Fruit fly (Drosophila melanogaster) whole organism, embryonic: ENCODE data around the gene RpS2.

Source experiments
- CG10321 ChIP-seq: fragments of 200-800 bp; sonication (Bioruptor generic); IDR thresholded peaks from 2 replicates; pipeline ENCODE4 v1.3.6; 2022; ENCODE audit warnings: missing biosample characterization, missing genetic modification characterization
- CG10431 ChIP-seq: fragments of 200-800 bp; sonication (Bioruptor generic); optimal IDR thresholded peaks from 3 replicates; lab custom pipeline; 2018; ENCODE audit warnings: missing biosample characterization, mild to moderate bottlenecking, missing genetic modification characterization
- CG10543 ChIP-seq: fragments of 200-800 bp; sonication (Bioruptor generic); optimal IDR thresholded peaks from 3 replicates; lab custom pipeline; 2017; ENCODE audit warnings: missing biosample characterization, mild to moderate bottlenecking, missing genetic modification characterization, moderate library complexity
- CG10654 ChIP-seq: fragments of 200-800 bp; sonication (Bioruptor generic); optimal IDR thresholded peaks from 2 replicates; lab custom pipeline; 2016; ENCODE audit warnings: missing biosample characterization, missing genetic modification characterization
- CG12769 ChIP-seq: fragments of 200-800 bp; sonication (Bioruptor generic); optimal IDR thresholded peaks from 2 replicates; lab custom pipeline; 2019; ENCODE audit warnings: missing biosample characterization, mild to moderate bottlenecking, missing genetic modification characterization, moderate library complexity
- CG14667 ChIP-seq: fragments of 200-800 bp; sonication (Bioruptor generic); IDR thresholded peaks from 2 replicates; pipeline ENCODE4 v1.3.6; 2022; ENCODE audit warnings: missing biosample characterization, missing genetic modification characterization
- CG14710 ChIP-seq: fragments of 200-800 bp; sonication (Bioruptor generic); optimal IDR thresholded peaks from 3 replicates; lab custom pipeline; 2019; ENCODE audit warnings: missing biosample characterization, mild to moderate bottlenecking, missing genetic modification characterization, moderate library complexity
- CG16779 ChIP-seq: fragments of 200-800 bp; sonication (Bioruptor generic); IDR thresholded peaks from 2 replicates; pipeline ENCODE4 v1.3.6; 2022; ENCODE audit warnings: missing biosample characterization, missing genetic modification characterization
- CG17359 ChIP-seq: fragments of 200-800 bp; sonication (Bioruptor generic); optimal IDR thresholded peaks from 3 replicates; lab custom pipeline; 2018; ENCODE audit warnings: missing biosample characterization, mild to moderate bottlenecking, missing genetic modification characterization, moderate library complexity
- CG1792 ChIP-seq: fragments of 200-800 bp; sonication (Bioruptor generic); optimal IDR thresholded peaks from 2 replicates; lab custom pipeline; 2016; ENCODE audit warnings: missing biosample characterization, missing genetic modification characterization
- CG18764 ChIP-seq: fragments of 200-800 bp; sonication (Bioruptor generic); optimal IDR thresholded peaks from 3 replicates; lab custom pipeline; 2016; ENCODE audit warnings: missing biosample characterization, missing genetic modification characterization
- CG2199 ChIP-seq: fragments of 200-800 bp; sonication (Bioruptor generic); IDR thresholded peaks from 3 replicates; pipeline ENCODE4 v1.3.6; 2022; ENCODE audit warnings: missing biosample characterization, missing genetic modification characterization
- CG31224 ChIP-seq: fragments of 200-800 bp; sonication (Bioruptor generic); IDR thresholded peaks from 2 replicates; pipeline ENCODE4 v1.3.6; 2022; ENCODE audit warnings: missing biosample characterization, missing genetic modification characterization
- CG33213 ChIP-seq: fragments of 200-800 bp; sonication (Bioruptor generic); optimal IDR thresholded peaks from 3 replicates; lab custom pipeline; 2016; ENCODE audit warnings: missing biosample characterization, missing genetic modification characterization
- CG34422 ChIP-seq: fragments of 200-800 bp; sonication (Bioruptor generic); IDR thresholded peaks from 3 replicates; pipeline ENCODE4 v1.3.6; 2022; ENCODE audit warnings: missing biosample characterization, missing genetic modification characterization
- CG3995 ChIP-seq: fragments of 200-800 bp; sonication (Bioruptor generic); optimal IDR thresholded peaks from 3 replicates; lab custom pipeline; 2016; ENCODE audit warnings: missing biosample characterization, missing genetic modification characterization
- CG6791 ChIP-seq: fragments of 200-800 bp; sonication (Bioruptor generic); IDR thresholded peaks from 3 replicates; pipeline ENCODE4 v1.3.6; 2022; ENCODE audit warnings: missing biosample characterization, missing genetic modification characterization; ENCODE audit not compliant: partially characterized antibody
- Deaf1 ChIP-seq: fragments of 200-800 bp; optimal IDR thresholded peaks from 3 replicates; lab custom pipeline; 2019; ENCODE audit warnings: missing biosample characterization, mild to moderate bottlenecking, missing genetic modification characterization, moderate library complexity
- E2f2 ChIP-seq: fragments of 200-800 bp; sonication (Bioruptor generic); IDR thresholded peaks from 2 replicates; pipeline ENCODE4 v1.3.6; 2022; ENCODE audit warnings: missing biosample characterization, missing genetic modification characterization
- GATAe ChIP-seq: fragments of 200-800 bp; sonication (Bioruptor generic); conservative IDR thresholded peaks from 2 replicates; pipeline ENCODE4 v1.3.6; 2022; ENCODE audit warnings: missing biosample characterization, missing genetic modification characterization
- Hr3 ChIP-seq: fragments of 200-800 bp; sonication (Bioruptor generic); optimal IDR thresholded peaks from 3 replicates; lab custom pipeline; 2016; ENCODE audit warnings: missing biosample characterization, missing genetic modification characterization
- MBD-R2 ChIP-seq: fragments of 200-800 bp; sonication (Bioruptor generic); IDR thresholded peaks from 2 replicates; pipeline ENCODE4 v1.3.6; 2022; ENCODE audit warnings: missing biosample characterization, missing genetic modification characterization
- Mes4 ChIP-seq: fragments of 200-800 bp; sonication (Bioruptor generic); optimal IDR thresholded peaks from 2 replicates; lab custom pipeline; 2016; ENCODE audit warnings: missing biosample characterization, missing genetic modification characterization
- NC2β ChIP-seq: fragments of 200-800 bp; sonication (Bioruptor generic); optimal IDR thresholded peaks from 2 replicates; lab custom pipeline; 2016; ENCODE audit warnings: missing biosample characterization, missing genetic modification characterization
- NFAT ChIP-seq: fragments of 200-800 bp; sonication (Bioruptor generic); IDR thresholded peaks from 2 replicates; pipeline ENCODE4 v1.3.6; 2022; ENCODE audit warnings: missing biosample characterization, missing genetic modification characterization
- PHDP ChIP-seq: fragments of 200-800 bp; sonication (Bioruptor generic); optimal IDR thresholded peaks from 3 replicates; lab custom pipeline; 2018; ENCODE audit warnings: missing biosample characterization, mild to moderate bottlenecking, missing genetic modification characterization, moderate library complexity
- Stat92E ChIP-seq, 3 experiments: fragments of >200 bp in 2 of 3; fragments of 200-800 bp in 1 of 3; sonication (Bioruptor generic) in 1 of 3; optimal IDR thresholded peaks; 2 replicates each; lab custom pipeline; 2017 to 2019; ENCODE audit warnings: missing biosample characterization in 3 of 3, missing genetic modification characterization in 3 of 3, mild to moderate bottlenecking in 1 of 3, moderate library complexity in 1 of 3
- Xbp1 ChIP-seq: fragments of 200-800 bp; sonication (Bioruptor generic); optimal IDR thresholded peaks from 3 replicates; lab custom pipeline; 2016; ENCODE audit warnings: missing biosample characterization, mild to moderate bottlenecking, missing genetic modification characterization
- ap ChIP-seq: fragments of 200-800 bp; sonication (Bioruptor generic); IDR thresholded peaks from 2 replicates; pipeline ENCODE4 v1.3.6; 2022; ENCODE audit warnings: missing biosample characterization, missing genetic modification characterization
- az2 ChIP-seq: fragments of 200-800 bp; sonication (Bioruptor generic); optimal IDR thresholded peaks from 3 replicates; lab custom pipeline; 2016; ENCODE audit warnings: missing biosample characterization, missing genetic modification characterization
- croc ChIP-seq: fragments of 200-800 bp; sonication (Bioruptor generic); conservative IDR thresholded peaks from 3 replicates; pipeline ENCODE4 v1.3.6; 2022; ENCODE audit warnings: missing biosample characterization, missing genetic modification characterization
- dpn ChIP-seq, 2 experiments: fragments of 200-800 bp; sonication (Bioruptor generic); optimal IDR thresholded peaks; 3 replicates each; lab custom pipeline; 2016; ENCODE audit warnings: missing biosample characterization in 2 of 2, missing genetic modification characterization in 2 of 2
- eyg ChIP-seq: fragments of 200-800 bp; sonication (Bioruptor generic); optimal IDR thresholded peaks from 3 replicates; lab custom pipeline; 2016; ENCODE audit warnings: missing biosample characterization, missing genetic modification characterization
- gsb ChIP-seq: fragments of 200-800 bp; sonication (Bioruptor generic); IDR thresholded peaks from 2 replicates; pipeline ENCODE4 v1.3.6; 2022; ENCODE audit warnings: missing biosample characterization, missing genetic modification characterization
- gt ChIP-seq: fragments of 200-800 bp; sonication (Bioruptor generic); IDR thresholded peaks from 2 replicates; pipeline ENCODE4 v1.3.6; 2022; ENCODE audit warnings: missing biosample characterization, missing genetic modification characterization
- h ChIP-seq: fragments of >200 bp; optimal IDR thresholded peaks from 2 replicates; lab custom pipeline; 2017
- hkb ChIP-seq, 2 experiments: fragments of 200-800 bp in 1 of 2; fragments of >200 bp in 1 of 2; sonication (Bioruptor generic) in 1 of 2; IDR thresholded peaks in 1 of 2; optimal IDR thresholded peaks in 1 of 2; 2 replicates each; pipeline versions ENCODE4 v1.3.6 to Lab custom; 2017 to 2022; ENCODE audit warnings: missing biosample characterization in 1 of 2, missing genetic modification characterization in 1 of 2
- jigr1 ChIP-seq: fragments of 200-800 bp; sonication (Bioruptor generic); IDR thresholded peaks from 3 replicates; pipeline ENCODE4 v1.3.6; 2022; ENCODE audit warnings: missing biosample characterization, missing genetic modification characterization
- jing ChIP-seq: fragments of 200-800 bp; sonication (Bioruptor generic); optimal IDR thresholded peaks from 2 replicates; lab custom pipeline; 2018; ENCODE audit warnings: missing biosample characterization, mild to moderate bottlenecking, missing genetic modification characterization
- lbe ChIP-seq: fragments of 200-800 bp; sonication (Bioruptor generic); optimal IDR thresholded peaks from 2 replicates; lab custom pipeline; 2016; ENCODE audit warnings: missing biosample characterization, mild to moderate bottlenecking, missing genetic modification characterization
- nau ChIP-seq: fragments of 200-800 bp; sonication (Bioruptor generic); optimal IDR thresholded peaks from 3 replicates; lab custom pipeline; 2017; ENCODE audit warnings: missing biosample characterization, mild to moderate bottlenecking, missing genetic modification characterization, missing genetic modification reagents
- odd ChIP-seq: fragments of 200-800 bp; sonication (Bioruptor generic); optimal IDR thresholded peaks from 2 replicates; lab custom pipeline; 2017; ENCODE audit warnings: missing biosample characterization, mild to moderate bottlenecking, missing genetic modification characterization
- prd ChIP-seq, 3 experiments: fragments of >200 bp in 2 of 3; fragments of 200-800 bp in 1 of 3; sonication (Bioruptor generic) in 1 of 3; optimal IDR thresholded peaks in 2 of 3; IDR thresholded peaks in 1 of 3; 2 replicates in 2 of 3; 3 replicates in 1 of 3; pipeline versions ENCODE4 v1.3.6 to Lab custom; 2017 to 2022; ENCODE audit warnings: missing biosample characterization in 1 of 3, missing genetic modification characterization in 1 of 3
- repo ChIP-seq: fragments of 200-800 bp; sonication (Bioruptor generic); optimal IDR thresholded peaks from 2 replicates; lab custom pipeline; 2016; ENCODE audit warnings: missing biosample characterization, missing genetic modification characterization
- run ChIP-seq: fragments of 200-800 bp; sonication (Bioruptor generic); optimal IDR thresholded peaks from 3 replicates; lab custom pipeline; 2018; ENCODE audit warnings: missing biosample characterization, mild to moderate bottlenecking, missing genetic modification characterization
- sim ChIP-seq: fragments of 200-800 bp; sonication (Bioruptor generic); IDR thresholded peaks from 2 replicates; pipeline ENCODE4 v1.3.6; 2022; ENCODE audit warnings: missing biosample characterization, missing genetic modification characterization
- slp2 ChIP-seq: fragments of 200-800 bp; sonication (Bioruptor generic); optimal IDR thresholded peaks from 2 replicates; lab custom pipeline; 2016; ENCODE audit warnings: missing biosample characterization, missing genetic modification characterization
- tgo ChIP-seq: fragments of 200-800 bp; sonication (Bioruptor generic); IDR thresholded peaks from 3 replicates; pipeline ENCODE4 v1.3.6; 2022; ENCODE audit warnings: missing biosample characterization, missing genetic modification characterization
- vnd ChIP-seq: fragments of 200-800 bp; sonication (Bioruptor generic); IDR thresholded peaks from 3 replicates; pipeline ENCODE4 v1.3.6; 2022; ENCODE audit warnings: missing biosample characterization, missing genetic modification characterization; ENCODE audit not compliant: partially characterized antibody
- zf30C ChIP-seq: fragments of 200-800 bp; sonication (Bioruptor generic); optimal IDR thresholded peaks from 3 replicates; lab custom pipeline; 2018; ENCODE audit warnings: missing biosample characterization, mild to moderate bottlenecking, missing genetic modification characterization
- zfh1 ChIP-seq: fragments of 200-800 bp; sonication (Bioruptor generic); IDR thresholded peaks from 3 replicates; pipeline ENCODE4 v1.3.6; 2022; ENCODE audit warnings: missing biosample characterization, missing genetic modification characterization

Gene RpS2

DNA sequence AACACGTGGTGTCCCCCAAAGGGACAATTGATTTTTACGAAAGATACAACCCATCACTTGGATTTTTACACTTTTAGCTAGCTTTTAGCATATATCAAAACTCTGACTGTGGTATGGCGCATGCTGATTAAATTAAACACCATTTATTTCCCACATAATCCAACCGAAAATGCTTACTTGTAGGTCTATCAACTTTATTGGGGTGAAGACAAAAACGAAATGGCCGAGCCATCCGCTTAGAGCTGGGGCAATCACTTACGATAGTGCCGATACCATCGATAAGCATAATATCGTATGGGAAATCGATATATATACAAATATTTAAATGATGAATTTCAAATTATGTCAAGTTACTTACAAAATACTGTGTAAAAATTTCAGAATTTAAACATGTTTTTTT lies at the start of gene RpS2 (continued):
- TF ChIP-seq hkb (optimal IDR thresholded peaks at IDR 0.05; lab: Kevin White, UChicago) = no peak
- peak; percentile 22; the same call in 1 of the 2 replicates for TF ChIP-seq hkb (GFP tag; IDR thresholded peaks at IDR 0.05; lab: Robert Waterston, UW)
- TF ChIP-seq MBD-R2 (GFP tag; lab: Robert Waterston, UW) = peak; percentile 59
- no peak for TF ChIP-seq run
- peak; percentile 84 for TF ChIP-seq E2f2 (GFP tag; lab: Robert Waterston, UW)
- no peak for TF ChIP-seq CG31224 (GFP tag; lab: Robert Waterston, UW)
- peak; percentile 57 for TF ChIP-seq CG14710 (tag; lab: Kevin White, UChicago)
- TF ChIP-seq PHDP (tag; lab: Kevin White, UChicago) = peak; percentile 67
- TF ChIP-seq Deaf1 (tag; lab: Kevin White, UChicago) = no peak
- TF ChIP-seq az2 (GFP tag; lab: Kevin White, UChicago) = no peak
- TF ChIP-seq slp2 = no peak
- TF ChIP-seq CG10321 (GFP tag; lab: Robert Waterston, UW) = no peak; the same call in 1 of the 2 replicates
- no peak for TF ChIP-seq CG2199 (GFP tag; lab: Robert Waterston, UW)
- no peak for TF ChIP-seq odd (GFP tag; lab: Kevin White, UChicago)
- peak; percentile 39 for TF ChIP-seq CG33213
- TF ChIP-seq CG10431 (GFP tag; lab: Kevin White, UChicago) = no peak
- no peak for TF ChIP-seq jing (GFP tag; lab: Kevin White, UChicago)
- no peak for TF ChIP-seq croc (GFP tag; lab: Robert Waterston, UW)
- no peak for TF ChIP-seq CG14667 (GFP tag; lab: Robert Waterston, UW)
- TF ChIP-seq CG3995 (GFP tag; lab: Kevin White, UChicago) = peak; percentile 39
- peak; percentile 83 for TF ChIP-seq NC2β (GFP tag; lab: Kevin White, UChicago)
- no peak for TF ChIP-seq h (lab: Kevin White, UChicago)
- peak; percentile 32 for TF ChIP-seq Hr3 (GFP tag; lab: Kevin White, UChicago)
- TF ChIP-seq sim = no peak
- peak; percentile 98 for TF ChIP-seq vnd (GFP tag; lab: Robert Waterston, UW)
- TF ChIP-seq CG10654 (GFP tag; lab: Kevin White, UChicago) = no peak
- peak; percentile 24 to 26 for TF ChIP-seq dpn (GFP tag; optimal IDR thresholded peaks at IDR 0.05; lab: Kevin White, UChicago)
- peak; percentile 47 for TF ChIP-seq CG10543 (GFP tag; lab: Kevin White, UChicago)
- no peak for TF ChIP-seq repo
- TF ChIP-seq jigr1 = peak; percentile 18; the same call in 1 of the 3 replicates
- TF ChIP-seq CG12769 (tag; lab: Kevin White, UChicago) = peak; percentile 65
- TF ChIP-seq Mes4 (GFP tag; lab: Kevin White, UChicago) = peak; percentile 23
- TF ChIP-seq Xbp1 (GFP tag; lab: Kevin White, UChicago) = peak; percentile 38
- TF ChIP-seq CG17359 (tag; lab: Kevin White, UChicago) = peak; percentile 31
- TF ChIP-seq CG16779 (GFP tag; lab: Robert Waterston, UW) = no peak
- no peak for TF ChIP-seq CG18764 (GFP tag; lab: Kevin White, UChicago)
- TF ChIP-seq lbe (GFP tag; lab: Kevin White, UChicago) = peak; percentile 69
- TF ChIP-seq zfh1 = no peak
- no peak for TF ChIP-seq prd (optimal IDR thresholded peaks at IDR 0.05; lab: Kevin White, UChicago)
- TF ChIP-seq prd (GFP tag; IDR thresholded peaks at IDR 0.05; lab: Robert Waterston, UW) = no peak
- no peak for TF ChIP-seq gsb
- TF ChIP-seq Stat92E (GFP tag; optimal IDR thresholded peaks at IDR 0.05; lab: Kevin White, UChicago) = peak in 1 of 3 experiments; percentile 22
- no peak for TF ChIP-seq gt (GFP tag; lab: Robert Waterston, UW)
- peak; percentile 99 for TF ChIP-seq CG6791 (GFP tag; lab: Robert Waterston, UW)
- TF ChIP-seq tgo = no peak
- TF ChIP-seq NFAT (GFP tag; lab: Robert Waterston, UW) = peak; percentile 36
- no peak for TF ChIP-seq CG1792 (GFP tag; lab: Kevin White, UChicago)
- TF ChIP-seq zf30C (GFP tag; lab: Kevin White, UChicago) = no peak
- no peak; the same call in 2 of the 3 replicates for TF ChIP-seq CG34422
- TF ChIP-seq eyg = no peak
- TF ChIP-seq GATAe (GFP tag; lab: Robert Waterston, UW) = no peak
- peak; percentile 64 for TF ChIP-seq nau
- TF ChIP-seq ap (GFP tag; lab: Robert Waterston, UW) = no peak
